Fruit fly (Drosophila melanogaster) whole organism, adult: ENCODE results near the gene Sytbeta.
A peak's percentile ranks its signal among the peaks of the same experiment; 100 is the strongest.

ENCODE experiments used
- CG11617 ChIP-seq: fragments of 200-800 bp; sonication (Bioruptor generic); optimal IDR thresholded peaks from 2 replicates; lab custom pipeline; 2017; ENCODE audit warnings: mild to moderate bottlenecking, missing biosample characterization, missing genetic modification reagents, missing genetic modification characterization
- CG12768 ChIP-seq: fragments of 200-800 bp; sonication (Bioruptor generic); optimal IDR thresholded peaks from 2 replicates; lab custom pipeline; 2017; ENCODE audit warnings: missing biosample characterization, missing genetic modification characterization, mild to moderate bottlenecking, moderate library complexity, missing genetic modification reagents
- CG14711 ChIP-seq: fragments of 200-800 bp; sonication (Bioruptor generic); optimal IDR thresholded peaks from 2 replicates; lab custom pipeline; 2018; ENCODE audit warnings: missing biosample characterization, mild to moderate bottlenecking, missing genetic modification characterization, moderate library complexity
- CG1620 ChIP-seq: fragments of 200-800 bp; sonication (Bioruptor generic); optimal IDR thresholded peaks from 2 replicates; lab custom pipeline; 2016; ENCODE audit warnings: missing biosample characterization, missing genetic modification characterization
- CG33017 ChIP-seq: fragments of 200-800 bp; sonication (Bioruptor generic); optimal IDR thresholded peaks from 2 replicates; lab custom pipeline; 2018; ENCODE audit warnings: missing biosample characterization, mild to moderate bottlenecking, missing genetic modification characterization, moderate library complexity
- CG5204 ChIP-seq: fragments of 200-800 bp; sonication (Bioruptor generic); optimal IDR thresholded peaks from 2 replicates; lab custom pipeline; 2016; ENCODE audit warnings: missing biosample characterization, missing genetic modification characterization
- CG7045 ChIP-seq: fragments of 200-800 bp; sonication (Bioruptor generic); optimal IDR thresholded peaks from 2 replicates; lab custom pipeline; 2017; ENCODE audit warnings: missing biosample characterization, mild to moderate bottlenecking, missing genetic modification characterization
- CG7101 ChIP-seq: fragments of 200-800 bp; sonication (Bioruptor generic); optimal IDR thresholded peaks from 2 replicates; lab custom pipeline; 2018; ENCODE audit warnings: missing biosample characterization, mild to moderate bottlenecking, missing genetic modification characterization, moderate library complexity
- Clk ChIP-seq: fragments of 200-800 bp; sonication (Bioruptor generic); optimal IDR thresholded peaks from 2 replicates; lab custom pipeline; 2017; ENCODE audit warnings: missing biosample characterization, missing genetic modification characterization
- Crg-1 ChIP-seq: fragments of 200-800 bp; sonication (Bioruptor generic); optimal IDR thresholded peaks from 2 replicates; lab custom pipeline; 2016; ENCODE audit warnings: missing biosample characterization, missing genetic modification characterization
- Hr96 ChIP-seq: fragments of 200-800 bp; sonication (Bioruptor generic); optimal IDR thresholded peaks from 2 replicates; lab custom pipeline; 2016; ENCODE audit warnings: missing biosample characterization, missing genetic modification characterization
- Mnt ChIP-seq: fragments of 200-800 bp; sonication (Bioruptor generic); optimal IDR thresholded peaks from 2 replicates; lab custom pipeline; 2016; ENCODE audit warnings: missing biosample characterization, mild to moderate bottlenecking, missing genetic modification characterization
- bab1 ChIP-seq: fragments of 200-800 bp; sonication (Bioruptor generic); optimal IDR thresholded peaks from 3 replicates; lab custom pipeline; 2019; ENCODE audit warnings: missing biosample characterization, mild to moderate bottlenecking, missing genetic modification characterization, moderate library complexity
- cic ChIP-seq: fragments of 200-800 bp; sonication (Bioruptor generic); optimal IDR thresholded peaks from 2 replicates; lab custom pipeline; 2017; ENCODE audit warnings: missing biosample characterization, mild to moderate bottlenecking, missing genetic modification characterization, moderate library complexity
- cnc ChIP-seq, 2 experiments: fragments of >200 bp; optimal IDR thresholded peaks; 2 replicates each; lab custom pipeline; 2017
- kay ChIP-seq: fragments of 200-800 bp; sonication (Bioruptor generic); peaks from one replicate; lab custom pipeline; 2016; ENCODE audit warnings: missing biosample characterization, missing genetic modification characterization, borderline replicate concordance
- ovo ChIP-seq: fragments of 200-800 bp; sonication (Bioruptor generic); optimal IDR thresholded peaks from 2 replicates; lab custom pipeline; 2016; ENCODE audit warnings: missing biosample characterization, missing genetic modification characterization
- pad ChIP-seq: fragments of 200-800 bp; sonication (Bioruptor generic); optimal IDR thresholded peaks from 3 replicates; lab custom pipeline; 2017; ENCODE audit warnings: missing biosample characterization, missing genetic modification characterization, mild to moderate bottlenecking, moderate library complexity, missing genetic modification reagents
- tj ChIP-seq: fragments of 200-800 bp; sonication (Bioruptor generic); optimal IDR thresholded peaks from 3 replicates; lab custom pipeline; 2017; ENCODE audit warnings: missing biosample characterization, mild to moderate bottlenecking, missing genetic modification characterization, moderate library complexity
- toe ChIP-seq: fragments of 200-800 bp; sonication (Bioruptor generic); optimal IDR thresholded peaks from 2 replicates; lab custom pipeline; 2016; ENCODE audit warnings: missing biosample characterization, missing genetic modification characterization

Sytbeta gene

DNA sequence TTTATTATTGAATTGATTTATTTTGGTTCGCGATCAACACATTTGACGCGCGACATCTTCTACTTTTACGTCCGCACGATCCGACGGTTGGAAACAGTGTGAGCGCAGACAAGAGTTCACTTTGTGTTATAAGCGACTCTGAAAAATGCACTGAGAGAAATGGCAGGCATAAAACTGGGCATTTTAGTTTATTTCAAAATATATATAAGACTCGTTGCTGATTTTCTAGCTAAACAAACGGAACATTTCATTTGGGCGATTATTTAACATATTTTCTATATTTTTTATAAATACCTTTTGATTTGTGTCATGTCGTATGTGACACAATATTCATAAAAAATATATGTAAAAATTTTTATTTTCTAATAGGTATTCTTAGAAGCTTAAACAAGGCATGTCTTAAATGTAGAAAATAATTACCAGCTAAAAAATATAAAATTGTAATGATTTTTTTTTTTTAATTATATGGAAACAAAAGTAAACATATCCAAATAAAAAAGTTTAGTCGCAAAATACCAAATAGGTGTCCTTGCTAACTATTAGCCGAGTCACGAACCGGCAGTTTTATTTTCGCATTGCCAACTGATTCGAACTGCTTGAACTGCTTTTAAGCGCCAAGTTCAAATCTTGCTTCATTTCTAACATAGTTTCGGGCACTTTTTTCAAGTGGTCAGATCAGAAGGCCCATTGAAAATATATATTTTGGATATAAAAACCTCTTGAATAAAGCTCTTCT is 50.7 kb downstream of the Sytbeta start, which contains the start of gene Reck:
TSS of gene Reck (minus strand) at position 106 of the 736 bp plus-strand sequence.
- no peak for TF ChIP-seq tj
- TF ChIP-seq Hr96 (GFP tag; lab: Kevin White, UChicago), result no peak
- peak; percentile 46 for TF ChIP-seq CG12768 (GFP tag; lab: Kevin White, UChicago)

DNA sequence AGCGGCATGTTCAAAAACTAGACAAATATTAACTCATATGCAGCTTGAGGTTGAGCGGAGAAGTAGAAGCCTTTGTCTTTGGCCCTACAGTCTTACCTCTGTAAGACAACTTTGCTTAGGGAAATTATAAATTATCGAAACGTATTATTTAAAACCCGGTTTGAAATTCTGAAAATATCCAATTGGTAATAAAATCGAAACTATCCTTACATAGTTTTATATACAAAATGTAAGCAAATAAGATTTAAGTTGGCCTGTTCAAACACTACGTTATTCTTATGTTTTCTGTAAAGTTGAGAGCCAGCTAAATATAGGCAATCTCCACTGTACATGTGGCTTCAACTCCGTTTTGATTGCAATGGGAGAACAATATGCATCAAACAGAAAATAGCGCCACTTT is 51.5 kb downstream of the Sytbeta start:
- no peak for TF ChIP-seq toe (GFP tag; lab: Kevin White, UChicago)
- no peak for TF ChIP-seq CG5204 (GFP tag; lab: Kevin White, UChicago)
- TF ChIP-seq CG7101 (tag; lab: Kevin White, UChicago), result no peak
- no peak for TF ChIP-seq kay (GFP tag; lab: Kevin White, UChicago)
- TF ChIP-seq Hr96 (GFP tag; lab: Kevin White, UChicago), result no peak
- no peak for TF ChIP-seq Crg-1 (GFP tag; lab: Kevin White, UChicago)
- no peak for TF ChIP-seq tj
- no peak for TF ChIP-seq bab1 (GFP tag; lab: Kevin White, UChicago)
- TF ChIP-seq CG14711 (tag; lab: Kevin White, UChicago), result no peak
- TF ChIP-seq cic (GFP tag; lab: Kevin White, UChicago), result no peak
- no peak for TF ChIP-seq CG11617 (GFP tag; lab: Kevin White, UChicago)
- TF ChIP-seq cnc (optimal IDR thresholded peaks at IDR 0.05; lab: Kevin White, UChicago), result no peak
- no peak for TF ChIP-seq CG7045 (GFP tag; lab: Kevin White, UChicago)
- TF ChIP-seq CG33017 (tag; lab: Kevin White, UChicago), result no peak

DNA sequence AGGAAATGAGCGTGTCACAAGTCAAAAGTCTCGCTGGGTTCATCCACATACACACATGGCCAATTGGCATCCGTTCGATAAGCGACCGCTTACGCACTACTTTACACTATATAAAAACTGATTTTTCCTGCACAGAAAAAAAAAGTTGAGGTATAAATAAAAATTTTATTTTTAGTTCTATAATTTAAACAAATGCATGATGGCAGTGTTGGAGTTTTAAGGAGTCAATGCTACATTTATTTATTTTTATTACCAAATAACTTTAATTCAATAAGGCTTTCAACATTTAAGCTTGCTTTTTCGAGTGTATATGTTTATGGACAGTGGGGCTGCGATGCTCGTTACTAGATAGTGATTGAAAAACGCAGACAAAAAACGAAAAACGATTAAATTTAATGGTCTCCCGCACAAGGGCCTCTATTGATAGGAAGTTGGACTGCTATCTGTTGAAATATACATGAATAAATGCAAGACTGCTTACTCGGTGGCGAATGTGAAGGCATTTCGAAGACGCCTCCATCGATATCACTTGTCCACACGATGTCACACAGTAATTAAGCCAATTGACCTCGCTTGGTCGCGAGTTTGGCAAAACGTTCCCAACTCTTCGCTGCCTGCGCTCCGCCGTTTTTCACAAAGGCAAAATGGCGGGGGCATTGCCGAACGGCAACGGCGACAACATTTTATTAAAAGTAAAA is 53.0 kb downstream of the Sytbeta start:
- no peak for TF ChIP-seq ovo (GFP tag; lab: Kevin White, UChicago)
- TF ChIP-seq bab1 (GFP tag; lab: Kevin White, UChicago), result no peak
- TF ChIP-seq pad (GFP tag; lab: Kevin White, UChicago), result no peak
- TF ChIP-seq CG12768 (GFP tag; lab: Kevin White, UChicago), result peak; percentile 18
- peak; percentile 18 for TF ChIP-seq CG7101 (tag; lab: Kevin White, UChicago)
- TF ChIP-seq CG5204 (GFP tag; lab: Kevin White, UChicago), result no peak
- no peak for TF ChIP-seq Hr96 (GFP tag; lab: Kevin White, UChicago)
- TF ChIP-seq cic (GFP tag; lab: Kevin White, UChicago), result no peak
- TF ChIP-seq CG33017 (tag; lab: Kevin White, UChicago), result peak; percentile 34
- no peak for TF ChIP-seq cnc (optimal IDR thresholded peaks at IDR 0.05; lab: Kevin White, UChicago)
- TF ChIP-seq CG7045 (GFP tag; lab: Kevin White, UChicago), result no peak
- TF ChIP-seq CG1620, result no peak
- TF ChIP-seq tj, result no peak
- TF ChIP-seq Clk (GFP tag; lab: Kevin White, UChicago), result no peak
- TF ChIP-seq CG11617 (GFP tag; lab: Kevin White, UChicago), result no peak
- TF ChIP-seq CG14711 (tag; lab: Kevin White, UChicago), result peak; percentile 25
- no peak for TF ChIP-seq Mnt (GFP tag; lab: Kevin White, UChicago)
- TF ChIP-seq toe (GFP tag; lab: Kevin White, UChicago), result no peak
- no peak for TF ChIP-seq Crg-1 (GFP tag; lab: Kevin White, UChicago)
- peak; percentile 61 for TF ChIP-seq kay (GFP tag; lab: Kevin White, UChicago)

DNA sequence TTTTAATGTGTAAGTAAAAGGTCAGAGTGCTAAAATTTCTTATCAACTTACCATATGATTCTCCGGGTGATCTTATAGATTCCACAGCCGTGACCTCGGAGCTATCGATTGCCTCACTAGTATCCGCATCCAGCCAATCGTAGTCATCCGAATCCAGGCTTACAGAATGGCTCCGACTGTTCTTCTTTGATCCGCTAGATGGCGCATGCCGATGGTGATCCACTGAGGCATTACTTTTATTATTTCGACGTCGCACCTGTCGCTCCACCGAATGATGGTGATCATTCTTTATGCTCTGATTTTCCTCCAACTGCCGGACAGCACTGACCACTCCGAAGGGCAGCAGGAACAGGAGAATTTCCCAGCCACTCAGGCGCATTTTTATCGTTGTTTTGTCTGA is 53.6 kb downstream of the Sytbeta start:
- no peak for TF ChIP-seq CG5204 (GFP tag; lab: Kevin White, UChicago)
- no peak for TF ChIP-seq Clk (GFP tag; lab: Kevin White, UChicago)
- no peak for TF ChIP-seq CG7101 (tag; lab: Kevin White, UChicago)
- no peak for TF ChIP-seq CG33017 (tag; lab: Kevin White, UChicago)
- no peak for TF ChIP-seq bab1 (GFP tag; lab: Kevin White, UChicago)
- no peak for TF ChIP-seq Mnt (GFP tag; lab: Kevin White, UChicago)
- TF ChIP-seq kay (GFP tag; lab: Kevin White, UChicago), result no peak
- no peak for TF ChIP-seq cnc (optimal IDR thresholded peaks at IDR 0.05; lab: Kevin White, UChicago)
- no peak for TF ChIP-seq CG7045 (GFP tag; lab: Kevin White, UChicago)
- TF ChIP-seq CG14711 (tag; lab: Kevin White, UChicago), result no peak
- TF ChIP-seq CG1620, result no peak
- no peak for TF ChIP-seq CG11617 (GFP tag; lab: Kevin White, UChicago)
- TF ChIP-seq cic (GFP tag; lab: Kevin White, UChicago), result no peak
- no peak for TF ChIP-seq Hr96 (GFP tag; lab: Kevin White, UChicago)
- no peak for TF ChIP-seq pad (GFP tag; lab: Kevin White, UChicago)
- TF ChIP-seq Crg-1 (GFP tag; lab: Kevin White, UChicago), result no peak
- TF ChIP-seq tj, result no peak
- no peak for TF ChIP-seq CG12768 (GFP tag; lab: Kevin White, UChicago)

DNA sequence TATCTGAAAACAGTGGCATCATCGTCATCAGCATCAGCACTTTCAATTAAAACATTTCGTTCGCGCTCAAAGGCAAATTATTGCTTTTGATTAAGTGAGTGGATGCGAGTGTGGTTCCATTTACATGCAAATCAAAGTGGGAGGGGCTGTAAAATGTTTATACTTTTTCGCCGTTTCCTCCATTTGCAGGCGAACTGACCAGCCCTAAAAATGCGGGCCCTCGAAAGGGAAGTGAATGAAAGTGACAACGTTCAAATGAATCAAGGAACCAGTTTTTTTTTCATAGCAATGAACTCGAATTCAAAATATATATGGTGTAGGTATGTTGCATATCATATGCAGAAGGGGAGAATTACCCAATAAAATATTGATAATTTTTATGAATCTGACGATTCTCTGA is 54.2 kb downstream of the Sytbeta start:
- TF ChIP-seq kay (GFP tag; lab: Kevin White, UChicago), result no peak
- no peak for TF ChIP-seq CG7101 (tag; lab: Kevin White, UChicago)
- TF ChIP-seq CG1620, result no peak
- no peak for TF ChIP-seq Hr96 (GFP tag; lab: Kevin White, UChicago)
- TF ChIP-seq Mnt (GFP tag; lab: Kevin White, UChicago), result no peak
- TF ChIP-seq cic (GFP tag; lab: Kevin White, UChicago), result no peak
- no peak for TF ChIP-seq pad (GFP tag; lab: Kevin White, UChicago)
- no peak for TF ChIP-seq bab1 (GFP tag; lab: Kevin White, UChicago)
- TF ChIP-seq CG33017 (tag; lab: Kevin White, UChicago), result no peak
